Fruit fly (Drosophila melanogaster) whole organism, adult: Measurements from ENCODE around the gene CG14435.

Experiments used
- CG11617 ChIP-seq: fragments of 200-800 bp; sonication (Bioruptor generic); optimal IDR thresholded peaks from 2 replicates; lab custom pipeline; 2017; ENCODE audit warnings: mild to moderate bottlenecking, missing biosample characterization, missing genetic modification reagents, missing genetic modification characterization
- CG12768 ChIP-seq: fragments of 200-800 bp; sonication (Bioruptor generic); optimal IDR thresholded peaks from 2 replicates; lab custom pipeline; 2017; ENCODE audit warnings: missing biosample characterization, missing genetic modification characterization, mild to moderate bottlenecking, moderate library complexity, missing genetic modification reagents
- CG14711 ChIP-seq: fragments of 200-800 bp; sonication (Bioruptor generic); optimal IDR thresholded peaks from 2 replicates; lab custom pipeline; 2018; ENCODE audit warnings: missing biosample characterization, mild to moderate bottlenecking, missing genetic modification characterization, moderate library complexity
- CG1620 ChIP-seq: fragments of 200-800 bp; sonication (Bioruptor generic); optimal IDR thresholded peaks from 2 replicates; lab custom pipeline; 2016; ENCODE audit warnings: missing biosample characterization, missing genetic modification characterization
- CG33017 ChIP-seq: fragments of 200-800 bp; sonication (Bioruptor generic); optimal IDR thresholded peaks from 2 replicates; lab custom pipeline; 2018; ENCODE audit warnings: missing biosample characterization, mild to moderate bottlenecking, missing genetic modification characterization, moderate library complexity
- CG5204 ChIP-seq: fragments of 200-800 bp; sonication (Bioruptor generic); optimal IDR thresholded peaks from 2 replicates; lab custom pipeline; 2016; ENCODE audit warnings: missing biosample characterization, missing genetic modification characterization
- CG7045 ChIP-seq: fragments of 200-800 bp; sonication (Bioruptor generic); optimal IDR thresholded peaks from 2 replicates; lab custom pipeline; 2017; ENCODE audit warnings: missing biosample characterization, mild to moderate bottlenecking, missing genetic modification characterization
- CG7101 ChIP-seq: fragments of 200-800 bp; sonication (Bioruptor generic); optimal IDR thresholded peaks from 2 replicates; lab custom pipeline; 2018; ENCODE audit warnings: missing biosample characterization, mild to moderate bottlenecking, missing genetic modification characterization, moderate library complexity
- Clk ChIP-seq: fragments of 200-800 bp; sonication (Bioruptor generic); optimal IDR thresholded peaks from 2 replicates; lab custom pipeline; 2017; ENCODE audit warnings: missing biosample characterization, missing genetic modification characterization
- Crg-1 ChIP-seq: fragments of 200-800 bp; sonication (Bioruptor generic); optimal IDR thresholded peaks from 2 replicates; lab custom pipeline; 2016; ENCODE audit warnings: missing biosample characterization, missing genetic modification characterization
- Hr96 ChIP-seq: fragments of 200-800 bp; sonication (Bioruptor generic); optimal IDR thresholded peaks from 2 replicates; lab custom pipeline; 2016; ENCODE audit warnings: missing biosample characterization, missing genetic modification characterization
- Mnt ChIP-seq: fragments of 200-800 bp; sonication (Bioruptor generic); optimal IDR thresholded peaks from 2 replicates; lab custom pipeline; 2016; ENCODE audit warnings: missing biosample characterization, mild to moderate bottlenecking, missing genetic modification characterization
- bab1 ChIP-seq: fragments of 200-800 bp; sonication (Bioruptor generic); optimal IDR thresholded peaks from 3 replicates; lab custom pipeline; 2019; ENCODE audit warnings: missing biosample characterization, mild to moderate bottlenecking, missing genetic modification characterization, moderate library complexity
- cic ChIP-seq: fragments of 200-800 bp; sonication (Bioruptor generic); optimal IDR thresholded peaks from 2 replicates; lab custom pipeline; 2017; ENCODE audit warnings: missing biosample characterization, mild to moderate bottlenecking, missing genetic modification characterization, moderate library complexity
- cnc ChIP-seq, 2 experiments: fragments of >200 bp; optimal IDR thresholded peaks; 2 replicates each; lab custom pipeline; 2017
- kay ChIP-seq: fragments of 200-800 bp; sonication (Bioruptor generic); peaks from one replicate; lab custom pipeline; 2016; ENCODE audit warnings: missing biosample characterization, missing genetic modification characterization, borderline replicate concordance
- ovo ChIP-seq: fragments of 200-800 bp; sonication (Bioruptor generic); optimal IDR thresholded peaks from 2 replicates; lab custom pipeline; 2016; ENCODE audit warnings: missing biosample characterization, missing genetic modification characterization
- pad ChIP-seq: fragments of 200-800 bp; sonication (Bioruptor generic); optimal IDR thresholded peaks from 3 replicates; lab custom pipeline; 2017; ENCODE audit warnings: missing biosample characterization, missing genetic modification characterization, mild to moderate bottlenecking, moderate library complexity, missing genetic modification reagents
- tj ChIP-seq: fragments of 200-800 bp; sonication (Bioruptor generic); optimal IDR thresholded peaks from 3 replicates; lab custom pipeline; 2017; ENCODE audit warnings: missing biosample characterization, mild to moderate bottlenecking, missing genetic modification characterization, moderate library complexity
- toe ChIP-seq: fragments of 200-800 bp; sonication (Bioruptor generic); optimal IDR thresholded peaks from 2 replicates; lab custom pipeline; 2016; ENCODE audit warnings: missing biosample characterization, missing genetic modification characterization

CG14435 gene

dm6 chrX:6843841-6844440, at the start of gene CG14435, which contains the start of gene Tmf:
Gene CG14435, minus strand, starts transcription at chrX:6843921.
Gene Tmf, plus strand, starts transcription at chrX:6844341.
- TF ChIP-seq cnc (optimal IDR thresholded peaks at IDR 0.05; lab: Kevin White, UChicago), result no peak
- peak; percentile 85 for TF ChIP-seq CG11617
- TF ChIP-seq CG5204 (GFP tag; lab: Kevin White, UChicago), result peak; percentile 12
- TF ChIP-seq cic (GFP tag; lab: Kevin White, UChicago), result no peak
- TF ChIP-seq Mnt (GFP tag; lab: Kevin White, UChicago), result peak; percentile 55
- peak; percentile 91 for TF ChIP-seq bab1 (GFP tag; lab: Kevin White, UChicago)
- TF ChIP-seq CG12768, result peak; percentile 70
- no peak for TF ChIP-seq kay (GFP tag; lab: Kevin White, UChicago)
- peak; percentile 57 for TF ChIP-seq CG33017 (tag; lab: Kevin White, UChicago)
- TF ChIP-seq CG7045 (GFP tag; lab: Kevin White, UChicago), result peak; percentile 73
- TF ChIP-seq Hr96 (GFP tag; lab: Kevin White, UChicago), result no peak
- TF ChIP-seq CG7101 (tag; lab: Kevin White, UChicago), result peak; percentile 87
- peak; percentile 71 for TF ChIP-seq CG1620 (GFP tag; lab: Kevin White, UChicago)
- TF ChIP-seq toe (GFP tag; lab: Kevin White, UChicago), result peak; percentile 76
- peak; percentile 65 for TF ChIP-seq ovo (GFP tag; lab: Kevin White, UChicago)
- peak; percentile 54 for TF ChIP-seq Crg-1
- peak; percentile 64 for TF ChIP-seq tj (GFP tag; lab: Kevin White, UChicago)
- peak; percentile 35 for TF ChIP-seq Clk (GFP tag; lab: Kevin White, UChicago)
- TF ChIP-seq CG14711, result peak; percentile 77
- peak; percentile 74 for TF ChIP-seq pad (GFP tag; lab: Kevin White, UChicago)

DNA sequence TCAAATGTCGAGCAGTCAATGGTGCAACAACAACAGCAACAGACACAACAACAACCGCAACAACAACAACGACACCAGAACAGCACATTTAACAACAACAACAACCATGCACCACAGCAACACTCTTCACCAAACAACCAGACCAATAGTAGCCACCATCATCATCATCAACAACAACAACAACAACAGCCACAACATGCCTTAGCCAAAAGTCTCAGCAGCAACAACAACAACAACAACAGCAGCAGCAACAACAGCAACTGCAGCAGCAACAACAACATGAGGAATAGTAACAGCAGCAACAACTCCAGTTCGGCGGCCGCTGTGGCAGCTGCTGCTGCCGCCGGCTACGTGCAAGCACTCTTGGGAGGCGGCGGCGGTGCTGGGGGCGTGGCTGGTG, 32.6 kb upstream of the CG14435 start:
- TF ChIP-seq Crg-1, result no peak
- TF ChIP-seq CG7045 (GFP tag; lab: Kevin White, UChicago), result no peak

dm6 chrX:6875773-6876172, 32.1 kb upstream of the CG14435 start:
- TF ChIP-seq bab1 (GFP tag; lab: Kevin White, UChicago) (peak; percentile 40), cic (GFP tag; lab: Kevin White, UChicago) (no peak), CG33017 (tag; lab: Kevin White, UChicago) (no peak)

dm6 chrX:6874918-6875454, 31.3 kb upstream of the CG14435 start:
- peak; percentile 37 for TF ChIP-seq kay (GFP tag; lab: Kevin White, UChicago)
- TF ChIP-seq CG7101 (tag; lab: Kevin White, UChicago), result peak; percentile 10
- no peak for TF ChIP-seq ovo (GFP tag; lab: Kevin White, UChicago)
- TF ChIP-seq Hr96 (GFP tag; lab: Kevin White, UChicago), result no peak
- TF ChIP-seq CG11617, result no peak
- no peak for TF ChIP-seq Mnt (GFP tag; lab: Kevin White, UChicago)
- no peak for TF ChIP-seq CG14711
- TF ChIP-seq CG5204 (GFP tag; lab: Kevin White, UChicago), result no peak
- TF ChIP-seq CG7045 (GFP tag; lab: Kevin White, UChicago), result no peak
- TF ChIP-seq CG33017 (tag; lab: Kevin White, UChicago), result peak; percentile 37
- TF ChIP-seq pad (GFP tag; lab: Kevin White, UChicago), result peak; percentile 85
- TF ChIP-seq cic (GFP tag; lab: Kevin White, UChicago), result no peak
- no peak for TF ChIP-seq toe (GFP tag; lab: Kevin White, UChicago)
- TF ChIP-seq Crg-1, result no peak
- TF ChIP-seq bab1 (GFP tag; lab: Kevin White, UChicago), result no peak
- TF ChIP-seq tj (GFP tag; lab: Kevin White, UChicago), result peak; percentile 2
- no peak for TF ChIP-seq CG1620 (GFP tag; lab: Kevin White, UChicago)
- TF ChIP-seq Clk (GFP tag; lab: Kevin White, UChicago), result no peak
- TF ChIP-seq cnc (optimal IDR thresholded peaks at IDR 0.05; lab: Kevin White, UChicago), result no peak
- TF ChIP-seq CG12768, result no peak

DNA sequence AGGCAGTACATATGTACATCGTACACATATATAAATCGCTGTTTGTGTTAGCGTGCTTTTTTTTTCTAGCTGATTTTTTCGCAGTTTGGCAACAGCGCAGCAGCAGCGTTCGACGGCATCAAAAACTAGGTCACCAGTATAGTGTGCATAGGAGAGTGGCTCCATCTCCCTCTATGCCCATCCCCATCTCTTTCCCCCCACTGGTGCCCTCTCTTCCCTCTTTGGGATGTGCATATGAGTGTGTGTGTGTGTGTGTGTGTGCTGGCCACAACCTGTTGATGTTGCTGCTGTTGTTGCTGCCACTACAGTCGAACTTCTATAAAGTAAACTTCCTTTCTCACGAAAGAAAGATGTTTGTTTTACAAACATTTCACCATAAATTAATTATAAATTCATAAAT, 28.0 kb upstream of the CG14435 start:
- no peak for TF ChIP-seq CG12768
- TF ChIP-seq toe (GFP tag; lab: Kevin White, UChicago), result no peak
- TF ChIP-seq cnc (optimal IDR thresholded peaks at IDR 0.05; lab: Kevin White, UChicago), result no peak
- no peak for TF ChIP-seq tj (GFP tag; lab: Kevin White, UChicago)
- no peak for TF ChIP-seq CG5204 (GFP tag; lab: Kevin White, UChicago)
- TF ChIP-seq Hr96 (GFP tag; lab: Kevin White, UChicago), result no peak
- no peak for TF ChIP-seq bab1 (GFP tag; lab: Kevin White, UChicago)
- TF ChIP-seq CG7045 (GFP tag; lab: Kevin White, UChicago), result no peak

dm6 chrX:6869770-6870404, 26.2 kb upstream of the CG14435 start:
- TF ChIP-seq kay (GFP tag; lab: Kevin White, UChicago) (no peak), CG7045 (GFP tag; lab: Kevin White, UChicago) (no peak), CG12768 (no peak), CG1620 (GFP tag; lab: Kevin White, UChicago) (no peak)
